Fruit fly (Drosophila melanogaster): ENCODE measurements around the gene CG5676.
A peak's percentile ranks its signal among the peaks of the same experiment; 100 is the strongest.

The CG5676 gene

dm6 chr2L:10265129-10265528 is 9.4 kb upstream of the CG5676 start, which contains the start of gene Mob3 (continued):
- TF ChIP-seq CG34224 (GFP tag; IDR thresholded peaks at IDR 0.05; ENCODE audit: partially characterized antibody): 0 out of 3 replicates have a peak, but pooled peaks have one; percentile 54
- peak; percentile 0 for TF ChIP-seq CG34376 (GFP tag; optimal IDR thresholded peaks at IDR 0.05)
- no peak for TF ChIP-seq danr (GFP tag; IDR thresholded peaks at IDR 0.05)
- no peak for TF ChIP-seq CG9876 (GFP tag; optimal IDR thresholded peaks at IDR 0.05)
- no peak for TF ChIP-seq mirr (GFP tag; optimal IDR thresholded peaks at IDR 0.05)
- peak; percentile 34; the same call in 1 of the 2 replicates for TF ChIP-seq bbx (GFP tag; IDR thresholded peaks at IDR 0.05; ENCODE audit: partially characterized antibody)
- TF ChIP-seq Spps (tag; optimal IDR thresholded peaks at IDR 0.05): no peak
- no peak for TF ChIP-seq bab2 (GFP tag; optimal IDR thresholded peaks at IDR 0.05)
- no peak for TF ChIP-seq Fer3 (tag; optimal IDR thresholded peaks at IDR 0.05)
- TF ChIP-seq CG15696 (tag; optimal IDR thresholded peaks at IDR 0.05): no peak
- no peak for TF ChIP-seq CG4424 (GFP tag; optimal IDR thresholded peaks at IDR 0.05)
- TF ChIP-seq CG10209 (GFP tag; optimal IDR thresholded peaks at IDR 0.05): no peak
- no peak for TF ChIP-seq Jarid2 (GFP tag; optimal IDR thresholded peaks at IDR 0.05)
- TF ChIP-seq Rfx (GFP tag; IDR thresholded peaks at IDR 0.05): no peak
- no peak for TF ChIP-seq CG2678 (tag; optimal IDR thresholded peaks at IDR 0.05)
- peak; percentile 51 for TF ChIP-seq lbe (GFP tag; optimal IDR thresholded peaks at IDR 0.05)
- TF ChIP-seq row (GFP tag; IDR thresholded peaks at IDR 0.05): peak; percentile 42; the same call in 1 of the 3 replicates
- no peak for TF ChIP-seq CG11723 (GFP tag; optimal IDR thresholded peaks at IDR 0.05)
- peak; percentile 95 for TF ChIP-seq pfk (GFP tag; optimal IDR thresholded peaks at IDR 0.05)
- TF ChIP-seq Taf1 (GFP tag; IDR thresholded peaks at IDR 0.05): no peak
- no peak for TF ChIP-seq sim (GFP tag; IDR thresholded peaks at IDR 0.05)
- TF ChIP-seq Dref (GFP tag; IDR thresholded peaks at IDR 0.05): peak; percentile 70
- TF ChIP-seq CG18599 (GFP tag; optimal IDR thresholded peaks at IDR 0.05): no peak
- TF ChIP-seq CG2712 (tag; optimal IDR thresholded peaks at IDR 0.05): peak; percentile 22
- no peak for TF ChIP-seq CG10321 (GFP tag; IDR thresholded peaks at IDR 0.05)
- TF ChIP-seq jumu (GFP tag; optimal IDR thresholded peaks at IDR 0.05): no peak
- no peak for TF ChIP-seq CG7987 (GFP tag; optimal IDR thresholded peaks at IDR 0.05)
- TF ChIP-seq CG1024 (GFP tag; IDR thresholded peaks at IDR 0.05): no peak
- peak; percentile 65 for TF ChIP-seq CG13287 (GFP tag; IDR thresholded peaks at IDR 0.05; ENCODE audit: partially characterized antibody)
- TF ChIP-seq sd (tag; optimal IDR thresholded peaks at IDR 0.05): no peak
- no peak for TF ChIP-seq Six4 (GFP tag; optimal IDR thresholded peaks at IDR 0.05)
- TF ChIP-seq trem (tag; optimal IDR thresholded peaks at IDR 0.05): peak; percentile 23
- TF ChIP-seq tgo (GFP tag; IDR thresholded peaks at IDR 0.05): no peak
- TF ChIP-seq disco-r (GFP tag; optimal IDR thresholded peaks at IDR 0.05): no peak
- no peak for TF ChIP-seq bowl (GFP tag; IDR thresholded peaks at IDR 0.05)
- peak; percentile 37 for TF ChIP-seq pzg (GFP tag; optimal IDR thresholded peaks at IDR 0.05)
- TF ChIP-seq corto (GFP tag; optimal IDR thresholded peaks at IDR 0.05): no peak
- TF ChIP-seq CG6254 (GFP tag; optimal IDR thresholded peaks at IDR 0.05): no peak
- TF ChIP-seq MBD-R2 (GFP tag; IDR thresholded peaks at IDR 0.05): peak; percentile 68
- TF ChIP-seq CG2120 (GFP tag; optimal IDR thresholded peaks at IDR 0.05): no peak
- no peak for TF ChIP-seq vnd (GFP tag; IDR thresholded peaks at IDR 0.05; ENCODE audit: partially characterized antibody)
- TF ChIP-seq Dp (GFP tag; optimal IDR thresholded peaks at IDR 0.05): no peak

Data from whole organism, embryonic.